Worm (Caenorhabditis elegans) whole organism, L4 larva: ENCODE results near the gene srw-67.

Source experiments
- D1046.2 ChIP-seq: fragments of 200-800 bp; sonication (Bioruptor generic); IDR thresholded peaks from 2 replicates; pipeline ENCODE4 v1.3.6; 2022; ENCODE audit warnings: missing genetic modification characterization, missing compliant biosample characterization
- F26F4.8 ChIP-seq: fragments of 200-800 bp; sonication (Bioruptor generic); conservative IDR thresholded peaks from 2 replicates; pipeline ENCODE4 v1.3.6; 2022; ENCODE audit warnings: missing genetic modification characterization, missing compliant biosample characterization
- F37D6.2 ChIP-seq: sonication (generic microtip); optimal IDR thresholded peaks from 2 replicates; lab custom pipeline; 2016; ENCODE audit warnings: mild to moderate bottlenecking, missing genetic modification characterization, missing compliant biosample characterization
- F44E2.7 ChIP-seq: fragments of 200-800 bp; sonication (Bioruptor generic); IDR thresholded peaks from 2 replicates; pipeline ENCODE4 v2.1.2; 2022; ENCODE audit warnings: missing genetic modification characterization, missing compliant biosample characterization
- R02D3.7 ChIP-seq: fragments of 150-350 bp; sonication (generic microtip); optimal IDR thresholded peaks from 3 replicates; lab custom pipeline; 2014; ENCODE audit warnings: missing biosample characterization, missing genetic modification characterization
- Y105C5A.15 ChIP-seq: fragments of 200-800 bp; sonication (Bioruptor generic); IDR thresholded peaks from 2 replicates; pipeline ENCODE4 v1.3.6; 2022; ENCODE audit warnings: missing genetic modification characterization, missing compliant biosample characterization
- aha-1 ChIP-seq: fragments of 150-350 bp; peaks from one replicate; lab custom pipeline; 2014; ENCODE audit warnings: missing biosample characterization, missing genetic modification characterization
- ama-1 ChIP-seq: fragments of 150-350 bp; optimal IDR thresholded peaks from 2 replicates; lab custom pipeline; 2014; ENCODE audit warnings: inconsistent platforms, mixed read lengths
- ces-1 ChIP-seq: fragments of 150-350 bp; sonication (generic microtip); optimal IDR thresholded peaks from 4 replicates; lab custom pipeline; 2014; ENCODE audit warnings: missing biosample characterization, missing genetic modification reagents, missing genetic modification characterization
- daf-12 ChIP-seq: fragments of 150-350 bp; optimal IDR thresholded peaks from 2 replicates; lab custom pipeline; 2014; ENCODE audit warnings: missing biosample characterization, missing genetic modification reagents, missing genetic modification characterization
- daf-16 ChIP-seq, 3 experiments: sonication (generic microtip); optimal IDR thresholded peaks; 2 replicates each; lab custom pipeline; 2016 to 2017; ENCODE audit warnings: missing genetic modification characterization in 3 of 3, missing genetic modification reagents in 3 of 3, mild to moderate bottlenecking in 2 of 3, missing compliant biosample characterization in 2 of 3, missing biosample characterization in 1 of 3, moderate library complexity in 1 of 3
- daf-8 ChIP-seq: fragments of 200-800 bp; sonication (Bioruptor generic); IDR thresholded peaks from 2 replicates; pipeline ENCODE4 v1.3.6; 2022; ENCODE audit warnings: missing genetic modification characterization, missing compliant biosample characterization
- dmd-6 ChIP-seq: fragments of 200-800 bp; sonication (Bioruptor generic); IDR thresholded peaks from 2 replicates; pipeline ENCODE4 v1.3.6; 2022; ENCODE audit warnings: missing genetic modification reagents, missing genetic modification characterization, missing compliant biosample characterization
- duxl-1 ChIP-seq: sonication (generic microtip); optimal IDR thresholded peaks from 2 replicates; lab custom pipeline; 2016; ENCODE audit warnings: mild to moderate bottlenecking, missing genetic modification characterization, moderate library complexity, missing compliant biosample characterization; ENCODE audit not compliant: poor library complexity
- egl-27 ChIP-seq: sonication (generic microtip); optimal IDR thresholded peaks from 3 replicates; lab custom pipeline; 2017; ENCODE audit warnings: missing biosample characterization, missing genetic modification reagents, missing genetic modification characterization
- egl-43 ChIP-seq: fragments of 200-800 bp; sonication (Bioruptor generic); IDR thresholded peaks from 2 replicates; pipeline ENCODE4 v1.3.6; 2022; ENCODE audit warnings: missing genetic modification reagents, missing genetic modification characterization, missing compliant biosample characterization
- fos-1 ChIP-seq: fragments of 150-350 bp; optimal IDR thresholded peaks from 2 replicates; lab custom pipeline; 2014; ENCODE audit warnings: missing biosample characterization, missing genetic modification characterization
- hif-1 ChIP-seq, 2 experiments: sonication (generic microtip); optimal IDR thresholded peaks; 2 replicates each; lab custom pipeline; 2016 to 2017; ENCODE audit warnings: missing compliant biosample characterization in 2 of 2, missing genetic modification characterization in 2 of 2, missing genetic modification reagents in 2 of 2, missing genotype in 2 of 2, mild to moderate bottlenecking in 1 of 2
- hlh-11 ChIP-seq: fragments of 200-800 bp; sonication (Bioruptor generic); optimal IDR thresholded peaks from 2 replicates; lab custom pipeline; 2018; ENCODE audit warnings: mild to moderate bottlenecking, missing genetic modification characterization, missing compliant biosample characterization
- hlh-30 ChIP-seq: sonication (generic microtip); optimal IDR thresholded peaks from 2 replicates; lab custom pipeline; 2017; ENCODE audit warnings: antibody characterized with exemption, mild to moderate bottlenecking, missing genetic modification characterization, missing compliant biosample characterization; ENCODE audit not compliant: insufficient read depth
- lim-7 ChIP-seq: fragments of 200-800 bp; sonication (Bioruptor generic); IDR thresholded peaks from 2 replicates; pipeline ENCODE4 v1.3.6; 2022; ENCODE audit warnings: missing genetic modification characterization, missing compliant biosample characterization
- lin-1 ChIP-seq: fragments of 200-800 bp; sonication (Bioruptor generic); IDR thresholded peaks from 2 replicates; pipeline ENCODE4 v1.3.6; 2022; ENCODE audit warnings: missing genetic modification reagents, missing genetic modification characterization, missing compliant biosample characterization
- lir-3 ChIP-seq: sonication (generic microtip); optimal IDR thresholded peaks from 2 replicates; lab custom pipeline; 2016; ENCODE audit warnings: mild to moderate bottlenecking, missing genetic modification characterization, missing compliant biosample characterization
- lsy-2 ChIP-seq, 2 experiments: fragments of 150-350 bp in 1 of 2; sonication (generic microtip) in 1 of 2; optimal IDR thresholded peaks; 2 replicates each; lab custom pipeline; 2014 to 2017; ENCODE audit warnings: missing biosample characterization in 2 of 2, missing genetic modification characterization in 2 of 2
- madf-5 ChIP-seq, 2 experiments: fragments of 200-800 bp; sonication (Bioruptor generic); IDR thresholded peaks; 2 replicates each; pipeline ENCODE4 v1.3.6; 2022; ENCODE audit warnings: missing compliant biosample characterization in 2 of 2, missing genetic modification characterization in 2 of 2
- mdl-1 ChIP-seq, 2 experiments: fragments of 150-350 bp in 1 of 2; sonication (generic microtip) in 1 of 2; optimal IDR thresholded peaks; 2 replicates each; lab custom pipeline; 2014 to 2017; ENCODE audit warnings: missing biosample characterization in 2 of 2, missing genetic modification characterization in 2 of 2
- mdt-29 ChIP-seq: fragments of 200-800 bp; sonication (Bioruptor generic); IDR thresholded peaks from 2 replicates; pipeline ENCODE4 v1.3.6; 2022; ENCODE audit warnings: missing genetic modification reagents, missing genetic modification characterization, missing compliant biosample characterization
- mep-1 ChIP-seq: fragments of 150-350 bp; sonication (generic microtip); optimal IDR thresholded peaks from 3 replicates; lab custom pipeline; 2014; ENCODE audit warnings: missing biosample characterization, missing genetic modification characterization
- mxl-2 ChIP-seq: fragments of 200-800 bp; sonication (Bioruptor generic); conservative IDR thresholded peaks from 2 replicates; pipeline ENCODE4 v1.3.6; 2022; ENCODE audit warnings: missing genetic modification reagents, missing genetic modification characterization, missing compliant biosample characterization
- nhr-102 ChIP-seq: sonication (generic microtip); optimal IDR thresholded peaks from 2 replicates; lab custom pipeline; 2016; ENCODE audit warnings: mild to moderate bottlenecking, missing genetic modification characterization, moderate library complexity, missing compliant biosample characterization
- nhr-25 ChIP-seq: sonication (generic microtip); optimal IDR thresholded peaks from 2 replicates; lab custom pipeline; 2017; ENCODE audit warnings: missing genetic modification characterization, mild to moderate bottlenecking, missing compliant biosample characterization, antibody characterized with exemption, moderate library complexity, borderline replicate concordance; ENCODE audit not compliant: insufficient read depth
- nhr-28 ChIP-seq: fragments of 150-350 bp; optimal IDR thresholded peaks from 2 replicates; lab custom pipeline; 2014; ENCODE audit warnings: missing biosample characterization, missing genetic modification characterization
- nhr-41 ChIP-seq: fragments of 200-800 bp; sonication (Bioruptor generic); IDR thresholded peaks from 2 replicates; pipeline ENCODE4 v1.3.6; 2022; ENCODE audit warnings: missing genetic modification reagents, missing genetic modification characterization, missing compliant biosample characterization
- nhr-42 ChIP-seq: fragments of 200-800 bp; sonication (Bioruptor generic); IDR thresholded peaks from 2 replicates; pipeline ENCODE4 v1.3.6; 2022; ENCODE audit warnings: missing genetic modification characterization, missing compliant biosample characterization
- nhr-77 ChIP-seq: fragments of 150-350 bp; optimal IDR thresholded peaks from 2 replicates; lab custom pipeline; 2014; ENCODE audit warnings: missing biosample characterization, missing genetic modification characterization
- pha-4 ChIP-seq, 2 experiments: fragments of 150-350 bp in 1 of 2; fragments of 200-800 bp in 1 of 2; sonication (Bioruptor generic) in 1 of 2; IDR thresholded peaks in 1 of 2; optimal IDR thresholded peaks in 1 of 2; 2 replicates each; pipeline versions ENCODE4 v1.3.6 to Lab custom; 2014 to 2022; ENCODE audit warnings: missing genetic modification characterization in 2 of 2, missing genetic modification reagents in 2 of 2, missing biosample characterization in 1 of 2, missing compliant biosample characterization in 1 of 2
- sdz-12 ChIP-seq: fragments of 200-800 bp; sonication (Bioruptor generic); optimal IDR thresholded peaks from 2 replicates; lab custom pipeline; 2018; ENCODE audit warnings: mild to moderate bottlenecking, missing genetic modification characterization, missing compliant biosample characterization
- skn-1 ChIP-seq: fragments of 150-350 bp; optimal IDR thresholded peaks from 2 replicates; lab custom pipeline; 2014; ENCODE audit warnings: missing biosample characterization, missing genetic modification characterization
- tra-1 ChIP-seq: fragments of 200-800 bp; sonication (Bioruptor generic); IDR thresholded peaks from 2 replicates; pipeline ENCODE4 v1.3.6; 2022; ENCODE audit warnings: missing genetic modification reagents, missing genetic modification characterization, missing compliant biosample characterization
- zip-11 ChIP-seq: fragments of 200-800 bp; sonication (Bioruptor generic); IDR thresholded peaks from 2 replicates; pipeline ENCODE4 v1.3.6; 2022; ENCODE audit warnings: missing genetic modification characterization, missing compliant biosample characterization
- zip-2 ChIP-seq: fragments of 150-350 bp; optimal IDR thresholded peaks from 2 replicates; lab custom pipeline; 2014; ENCODE audit warnings: missing biosample characterization, missing genetic modification characterization
- ztf-11 ChIP-seq: fragments of 150-350 bp; optimal IDR thresholded peaks from 2 replicates; lab custom pipeline; 2014; ENCODE audit warnings: missing biosample characterization, missing genetic modification characterization
- ztf-7 ChIP-seq: fragments of 150-350 bp; optimal IDR thresholded peaks from 2 replicates; lab custom pipeline; 2014; ENCODE audit warnings: missing biosample characterization, missing genetic modification characterization

srw-67 gene

DNA sequence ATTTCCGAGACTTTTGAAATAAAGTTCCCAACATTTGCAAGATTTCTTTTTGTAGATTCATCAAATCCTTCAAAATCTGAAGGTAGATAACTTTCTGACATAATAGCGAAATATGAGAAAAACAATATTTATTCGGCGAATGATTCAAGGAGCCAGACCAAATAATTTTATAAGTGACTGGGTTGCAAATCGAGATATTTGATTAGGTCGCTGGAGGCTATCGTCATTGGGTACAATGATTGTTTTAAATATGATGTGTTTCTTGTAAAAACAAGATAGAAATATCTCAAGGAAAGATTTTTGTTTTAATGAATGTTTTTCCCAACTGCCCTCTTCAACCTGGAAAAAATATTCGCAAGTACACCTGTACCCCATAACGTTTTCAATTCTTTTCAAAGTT, 11.4 kb downstream of the srw-67 start, which contains the start of gene srw-69:
TSS of gene srw-69 (minus strand) at position 101 of the 400 bp plus-strand sequence.
- no peak for TF ChIP-seq fos-1 (tag; lab: Kevin White, UChicago)
- TF ChIP-seq lin-1 = no peak
- no peak for TF ChIP-seq nhr-77 (tag; lab: Kevin White, UChicago)
- TF ChIP-seq dmd-6 = no peak
- TF ChIP-seq nhr-41 (GFP tag; lab: Robert Waterston, UW) = no peak
- no peak for TF ChIP-seq hif-1 (tag; optimal IDR thresholded peaks at IDR 0.05; lab: Kevin White, UChicago)
- no peak for TF ChIP-seq D1046.2 (GFP tag; lab: Robert Waterston, UW)
- TF ChIP-seq R02D3.7 = no peak
- no peak for TF ChIP-seq mdl-1 (tag; optimal IDR thresholded peaks at IDR 0.05; lab: Kevin White, UChicago)
- no peak for TF ChIP-seq ces-1 (GFP tag; lab: Kevin White, UChicago)
- TF ChIP-seq F26F4.8 (GFP tag; lab: Robert Waterston, UW) = no peak
- TF ChIP-seq pha-4 (GFP tag; IDR thresholded peaks at IDR 0.05; lab: Robert Waterston, UW) = no peak
- TF ChIP-seq pha-4 (tag; optimal IDR thresholded peaks at IDR 0.05; lab: Kevin White, UChicago) = no peak
- no peak for TF ChIP-seq daf-16 (GFP tag; optimal IDR thresholded peaks at IDR 0.05; lab: Kevin White, UChicago)
- TF ChIP-seq daf-16 (tag; optimal IDR thresholded peaks at IDR 0.05; lab: Kevin White, UChicago) = no peak
- TF ChIP-seq zip-11 (GFP tag; lab: Robert Waterston, UW) = no peak

- TF ChIP-seq hlh-30 (tag; lab: Kevin White, UChicago) = no peak
- TF ChIP-seq nhr-25 (tag; lab: Kevin White, UChicago) = no peak
- TF ChIP-seq lsy-2 (tag; optimal IDR thresholded peaks at IDR 0.05; lab: Kevin White, UChicago) = no peak
- TF ChIP-seq aha-1 (tag; lab: Kevin White, UChicago) = peak; percentile 11
These were observed 13.6 kb downstream of the srw-67 start, which contains the start of gene srw-71 for ce11 chrV:7431016-7431415. Gene srw-71, minus strand, starts transcription at chrV:7431116.

- TF ChIP-seq F37D6.2 (no peak), sdz-12 (GFP tag; lab: Kevin White, UChicago) (peak; percentile 87), lir-3 (tag; lab: Kevin White, UChicago) (no peak), ztf-11 (tag; lab: Kevin White, UChicago) (no peak), nhr-77 (tag; lab: Kevin White, UChicago) (no peak), lsy-2 (tag; optimal IDR thresholded peaks at IDR 0.05; lab: Kevin White, UChicago) (peak in 1 of 2 experiments; percentile 7), F44E2.7 (GFP tag; lab: Robert Waterston, UW) (no peak), aha-1 (tag; lab: Kevin White, UChicago) (peak; percentile 90), hif-1 (tag; optimal IDR thresholded peaks at IDR 0.05; lab: Kevin White, UChicago) (peak in 1 of 2 experiments; percentile 11), egl-27 (tag; lab: Kevin White, UChicago) (no peak), dmd-6 (peak; percentile 25), pha-4 (GFP tag; IDR thresholded peaks at IDR 0.05; lab: Robert Waterston, UW) (peak; percentile 39; the same call in 1 of the 2 replicates), pha-4 (tag; optimal IDR thresholded peaks at IDR 0.05; lab: Kevin White, UChicago) (no peak), duxl-1 (tag; lab: Kevin White, UChicago) (peak; percentile 35), daf-8 (GFP tag; lab: Robert Waterston, UW) (0 out of 2 replicates have a peak, but pooled peaks have one; percentile 50), mep-1 (peak; percentile 50), R02D3.7 (no peak), mdt-29 (0 out of 2 replicates have a peak, but pooled peaks have one; percentile 6), tra-1 (peak; percentile 62), zip-2 (tag; lab: Kevin White, UChicago) (no peak), egl-43 (peak; percentile 14; the same call in 1 of the 2 replicates), ztf-7 (tag; lab: Kevin White, UChicago) (no peak), Y105C5A.15 (GFP tag; lab: Robert Waterston, UW) (0 out of 2 replicates have a peak, but pooled peaks have one; percentile 2), nhr-102 (tag; lab: Kevin White, UChicago) (peak; percentile 68), lim-7 (GFP tag; lab: Robert Waterston, UW) (0 out of 2 replicates have a peak, but pooled peaks have one; percentile 42), daf-12 (tag; lab: Kevin White, UChicago) (no peak), nhr-28 (tag; lab: Kevin White, UChicago) (no peak), mxl-2 (no peak), madf-5 (GFP tag; IDR thresholded peaks at IDR 0.05; lab: Robert Waterston, UW) (peak; percentile 9 to 66; a peak in 1 of 4 replicates), skn-1 (tag; lab: Kevin White, UChicago) (no peak), hlh-11 (peak; percentile 63), ama-1 (lab: Kevin White, UChicago) (peak; percentile 73), nhr-42 (GFP tag; lab: Robert Waterston, UW) (no peak), daf-16 (GFP tag; optimal IDR thresholded peaks at IDR 0.05; lab: Kevin White, UChicago) (peak in 1 of 2 experiments; percentile 27), daf-16 (tag; optimal IDR thresholded peaks at IDR 0.05; lab: Kevin White, UChicago) (peak; percentile 37)
These were observed 15.1 kb downstream of the srw-67 start for ce11 chrV:7432441-7433146.
